Worm (Caenorhabditis elegans): Measurements from ENCODE around the gene twk-22.

The twk-22 gene

DNA sequence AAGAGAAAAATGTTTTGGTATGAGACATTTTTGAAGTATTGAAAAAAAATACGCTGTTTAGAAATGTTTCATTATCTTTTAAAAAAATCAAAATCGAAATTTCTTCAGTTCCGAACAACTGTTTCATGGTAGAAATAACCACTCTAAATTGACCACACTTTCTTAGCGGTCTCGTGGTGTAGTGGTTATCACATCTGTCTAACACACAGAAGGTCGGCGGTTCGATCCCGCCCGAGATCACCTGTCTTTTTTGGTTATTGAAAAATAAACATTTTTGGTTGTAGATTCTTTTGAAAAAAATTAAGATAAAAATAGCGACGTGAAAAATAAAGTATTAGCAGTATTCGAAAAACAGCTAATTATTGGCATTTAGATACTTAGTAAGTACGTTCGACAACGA, 5.8 kb upstream of the twk-22 start (continued):
- TF ChIP-seq nhr-179 (tag; optimal IDR thresholded peaks at IDR 0.05), result no peak
- no peak for TF ChIP-seq B0019.2 (GFP tag; conservative IDR thresholded peaks at IDR 0.05)
- no peak for TF ChIP-seq efl-1 (GFP tag; optimal IDR thresholded peaks at IDR 0.05)
- no peak for TF ChIP-seq F52B5.7 (tag; optimal IDR thresholded peaks at IDR 0.05)
- TF ChIP-seq ccch-3 (GFP tag; optimal IDR thresholded peaks at IDR 0.05), result peak; percentile 12
- 0 out of 2 replicates have a peak, but pooled peaks have one; percentile 50 for TF ChIP-seq ceh-40 (GFP tag; IDR thresholded peaks at IDR 0.05)
- peak; percentile 59 for TF ChIP-seq hmg-1.2 (GFP tag; IDR thresholded peaks at IDR 0.05)
- peak; percentile 23 for TF ChIP-seq ztf-18 (tag; optimal IDR thresholded peaks at IDR 0.05)

DNA sequence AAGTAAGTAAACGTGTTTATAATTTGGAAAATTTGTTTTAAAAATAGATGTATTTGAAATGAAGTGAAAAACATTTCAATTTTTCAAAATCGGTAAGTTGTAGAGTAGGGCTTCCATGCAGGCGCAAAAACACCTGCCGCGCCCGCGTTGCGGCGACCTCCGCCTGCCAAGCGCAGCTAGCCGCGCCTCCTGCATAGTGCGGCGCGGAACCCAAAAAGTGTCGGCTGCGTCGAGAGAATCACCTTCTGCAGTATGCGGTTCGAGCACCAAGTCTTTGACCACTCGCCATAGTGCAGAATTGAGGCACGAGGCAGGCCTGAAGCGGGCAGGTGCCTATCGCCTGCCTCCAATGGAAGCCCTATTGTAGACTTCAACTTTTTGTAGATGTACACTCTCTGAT, 3.4 kb downstream of the twk-22 start:
- TF ChIP-seq pbrm-1 (GFP tag; IDR thresholded peaks at IDR 0.05), result no peak
- no peak for TF ChIP-seq K12H6.12 (tag; optimal IDR thresholded peaks at IDR 0.05)
- TF ChIP-seq hrde-1 (tag; optimal IDR thresholded peaks at IDR 0.05; ENCODE audit: borderline replicate concordance), result no peak
- peak; percentile 92 for TF ChIP-seq zfh-2 (GFP tag; conservative IDR thresholded peaks at IDR 0.05)
- 0 out of 2 replicates have a peak, but pooled peaks have one; percentile 36 for TF ChIP-seq bed-2 (GFP tag; IDR thresholded peaks at IDR 0.05)
- no peak for TF ChIP-seq lir-1 (GFP tag; conservative IDR thresholded peaks at IDR 0.05)
- TF ChIP-seq mel-28 (tag; optimal IDR thresholded peaks at IDR 0.05; ENCODE audit: borderline replicate concordance), result no peak
- TF ChIP-seq dpff-1 (tag; optimal IDR thresholded peaks at IDR 0.05), result no peak
- no peak for TF ChIP-seq T07F8.4 (tag; optimal IDR thresholded peaks at IDR 0.05)
- peak; percentile 59 for TF ChIP-seq hmg-1.2 (GFP tag; IDR thresholded peaks at IDR 0.05)
- no peak for TF ChIP-seq ztf-28 (GFP tag; IDR thresholded peaks at IDR 0.05)
- TF ChIP-seq snpc-4 (GFP tag; optimal IDR thresholded peaks at IDR 0.05), result peak; percentile 19
- TF ChIP-seq snpc-4 (tag; optimal IDR thresholded peaks at IDR 0.05), result peak in 3 of 4 experiments; percentile 65 to 93 (median 89)
- TF ChIP-seq him-1 (tag; optimal IDR thresholded peaks at IDR 0.05), result no peak
- no peak for TF ChIP-seq F33H1.4 (GFP tag; IDR thresholded peaks at IDR 0.05)
- peak; percentile 81; the same call in 1 of the 2 replicates for TF ChIP-seq egrh-3 (GFP tag; IDR thresholded peaks at IDR 0.05)
- TF ChIP-seq D2030.7 (GFP tag; IDR thresholded peaks at IDR 0.05), result no peak

DNA sequence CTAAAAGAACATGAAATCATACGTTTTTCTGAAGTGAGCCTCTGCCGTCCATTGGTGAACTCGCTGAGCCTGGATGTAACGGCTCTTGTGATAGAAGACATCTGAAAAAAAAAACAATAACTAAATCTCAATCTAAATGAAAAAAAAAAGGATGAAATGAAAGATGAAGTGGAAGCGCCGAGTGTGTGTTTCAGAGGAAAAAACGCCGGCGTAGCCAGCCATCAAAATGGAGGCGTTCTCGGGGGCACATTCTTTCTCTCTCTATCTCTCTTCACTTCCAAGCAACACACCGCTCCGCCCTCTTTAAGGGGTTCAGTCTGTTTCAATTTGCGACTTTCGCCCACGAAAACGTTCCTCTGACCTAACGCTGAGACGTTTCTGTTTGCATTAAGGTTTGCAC, 11.4 kb downstream of the twk-22 start, which contains the start of gene T01B4.3:
T01B4.3 (minus strand) TSS at position 101 of the 400 bp plus-strand sequence.
- TF ChIP-seq nhr-120 (GFP tag; IDR thresholded peaks at IDR 0.05) (no peak), nhr-80 (tag; optimal IDR thresholded peaks at IDR 0.05) (no peak), nfya-1 (tag; optimal IDR thresholded peaks at IDR 0.05; ENCODE audit: borderline replicate concordance, insufficient read depth) (no peak), F33H1.4 (GFP tag; IDR thresholded peaks at IDR 0.05) (no peak), snpc-1.1 (tag; optimal IDR thresholded peaks at IDR 0.05; ENCODE audit: insufficient read depth) (no peak), aptf-2 (GFP tag; conservative IDR thresholded peaks at IDR 0.05) (no peak), lag-1 (GFP tag; IDR thresholded peaks at IDR 0.05) (no peak), nhr-179 (tag; optimal IDR thresholded peaks at IDR 0.05) (no peak), somi-1 (GFP tag; optimal IDR thresholded peaks at IDR 0.05) (no peak), hmg-1.2 (GFP tag; IDR thresholded peaks at IDR 0.05) (no peak), B0035.1 (tag; optimal IDR thresholded peaks at IDR 0.05) (no peak), rec-8 (tag; optimal IDR thresholded peaks at IDR 0.05) (no peak), F57A8.1 (GFP tag; optimal IDR thresholded peaks at IDR 0.05) (no peak), egrh-3 (GFP tag; IDR thresholded peaks at IDR 0.05) (no peak), F39B2.1 (GFP tag; IDR thresholded peaks at IDR 0.05) (no peak), cebp-1 (GFP tag; IDR thresholded peaks at IDR 0.05) (no peak), cebp-1 (tag; optimal IDR thresholded peaks at IDR 0.05) (no peak), cebp-2 (GFP tag; IDR thresholded peaks at IDR 0.05) (no peak), lin-54 (GFP tag; optimal IDR thresholded peaks at IDR 0.05) (no peak), Y56A3A.18 (GFP tag; IDR thresholded peaks at IDR 0.05) (no peak), ceh-40 (GFP tag; IDR thresholded peaks at IDR 0.05) (no peak)

Data from whole organism, young adult.